Fruit fly (Drosophila melanogaster) whole organism, embryonic: ENCODE measurements around the gene EloB.
A peak's percentile ranks its signal among the peaks of the same experiment; 100 is the strongest.

Experiments used
- Awh ChIP-seq: fragments of 200-800 bp; sonication (Bioruptor generic); IDR thresholded peaks from 2 replicates; pipeline ENCODE4, ENCODE4 v1.3.6; 2022; ENCODE audit warnings: missing biosample characterization, missing genetic modification characterization
- BEAF-32 ChIP-seq: fragments of 200-800 bp; sonication (Bioruptor generic); optimal IDR thresholded peaks from 3 replicates; lab custom pipeline; 2017; ENCODE audit warnings: missing biosample characterization, missing genetic modification characterization, mild to moderate bottlenecking, moderate library complexity, missing genetic modification reagents
- CG10267 ChIP-seq: fragments of 200-800 bp; sonication (Bioruptor generic); optimal IDR thresholded peaks from 2 replicates; lab custom pipeline; 2018; ENCODE audit warnings: missing biosample characterization, mild to moderate bottlenecking, missing genetic modification characterization, moderate library complexity
- CG11456 ChIP-seq: fragments of 200-800 bp; sonication (Bioruptor generic); IDR thresholded peaks from 3 replicates; pipeline ENCODE4 v1.3.6; 2022; ENCODE audit warnings: missing biosample characterization, missing genetic modification characterization
- CG12219 ChIP-seq: fragments of 200-800 bp; sonication (Bioruptor generic); optimal IDR thresholded peaks from 3 replicates; lab custom pipeline; 2018; ENCODE audit warnings: missing biosample characterization, mild to moderate bottlenecking, missing genetic modification characterization
- CG12744 ChIP-seq: fragments of 200-800 bp; sonication (Bioruptor generic); optimal IDR thresholded peaks from 2 replicates; lab custom pipeline; 2016; ENCODE audit warnings: missing biosample characterization, missing genetic modification characterization
- CG13287 ChIP-seq: fragments of 200-800 bp; sonication (Bioruptor generic); IDR thresholded peaks from 2 replicates; pipeline ENCODE4 v1.3.6; 2022; ENCODE audit warnings: missing biosample characterization, missing genetic modification characterization; ENCODE audit not compliant: partially characterized antibody
- CG13894 ChIP-seq: fragments of 200-800 bp; sonication (Bioruptor generic); optimal IDR thresholded peaks from 3 replicates; lab custom pipeline; 2018; ENCODE audit warnings: missing biosample characterization, mild to moderate bottlenecking, missing genetic modification characterization, moderate library complexity
- CG15269 ChIP-seq: fragments of 200-800 bp; sonication (Bioruptor generic); optimal IDR thresholded peaks from 2 replicates; lab custom pipeline; 2018; ENCODE audit warnings: missing biosample characterization, mild to moderate bottlenecking, missing genetic modification characterization, moderate library complexity
- CG17361 ChIP-seq: fragments of 200-800 bp; sonication (Bioruptor generic); IDR thresholded peaks from 3 replicates; pipeline ENCODE4 v1.3.6; 2022; ENCODE audit warnings: missing biosample characterization, missing genetic modification characterization
- CG17912 ChIP-seq: fragments of 200-800 bp; sonication (Bioruptor generic); optimal IDR thresholded peaks from 2 replicates; lab custom pipeline; 2018; ENCODE audit warnings: missing biosample characterization, mild to moderate bottlenecking, missing genetic modification characterization
- CG1792 ChIP-seq: fragments of 200-800 bp; sonication (Bioruptor generic); optimal IDR thresholded peaks from 2 replicates; lab custom pipeline; 2016; ENCODE audit warnings: missing biosample characterization, missing genetic modification characterization
- CG18011 ChIP-seq: fragments of 200-800 bp; sonication (Bioruptor generic); optimal IDR thresholded peaks from 2 replicates; lab custom pipeline; 2017; ENCODE audit warnings: missing biosample characterization, missing genetic modification characterization, mild to moderate bottlenecking, moderate library complexity, missing genotype
- CG18262 ChIP-seq: fragments of 200-800 bp; optimal IDR thresholded peaks from 3 replicates; lab custom pipeline; 2019; ENCODE audit warnings: missing biosample characterization, mild to moderate bottlenecking, missing genetic modification characterization, moderate library complexity
- CG18764 ChIP-seq: fragments of 200-800 bp; sonication (Bioruptor generic); optimal IDR thresholded peaks from 3 replicates; lab custom pipeline; 2016; ENCODE audit warnings: missing biosample characterization, missing genetic modification characterization
- CG2202 ChIP-seq: fragments of 200-800 bp; sonication (Bioruptor generic); optimal IDR thresholded peaks from 2 replicates; lab custom pipeline; 2018; ENCODE audit warnings: missing biosample characterization, mild to moderate bottlenecking, missing genetic modification characterization
- CG2678 ChIP-seq: fragments of 200-800 bp; sonication (Bioruptor generic); optimal IDR thresholded peaks from 3 replicates; lab custom pipeline; 2019; ENCODE audit warnings: missing biosample characterization, mild to moderate bottlenecking, missing genetic modification characterization, moderate library complexity
- CG3847 ChIP-seq: fragments of 200-800 bp; sonication (Bioruptor generic); IDR thresholded peaks from 2 replicates; pipeline ENCODE4 v1.3.6; 2022; ENCODE audit warnings: missing biosample characterization, missing genetic modification characterization
- CG4360 ChIP-seq: fragments of 200-800 bp; sonication (Bioruptor generic); IDR thresholded peaks from 2 replicates; pipeline ENCODE4 v1.3.6; 2022; ENCODE audit warnings: missing biosample characterization, missing genetic modification characterization
- CG4424 ChIP-seq: fragments of 200-800 bp; sonication (Bioruptor generic); optimal IDR thresholded peaks from 3 replicates; lab custom pipeline; 2016; ENCODE audit warnings: missing biosample characterization, missing genetic modification characterization
- CG7928 ChIP-seq: fragments of 200-800 bp; sonication (Bioruptor generic); optimal IDR thresholded peaks from 2 replicates; lab custom pipeline; 2017; ENCODE audit warnings: missing biosample characterization, mild to moderate bottlenecking, missing genetic modification characterization
- CG7987 ChIP-seq: fragments of 200-800 bp; sonication (Bioruptor generic); optimal IDR thresholded peaks from 2 replicates; lab custom pipeline; 2018; ENCODE audit warnings: missing biosample characterization, mild to moderate bottlenecking, missing genetic modification characterization, moderate library complexity
- CG9727 ChIP-seq: fragments of 200-800 bp; sonication (Bioruptor generic); optimal IDR thresholded peaks from 3 replicates; lab custom pipeline; 2017; ENCODE audit warnings: missing biosample characterization, mild to moderate bottlenecking, missing genetic modification characterization
- CoRest ChIP-seq: fragments of 200-800 bp; sonication (Bioruptor generic); optimal IDR thresholded peaks from 3 replicates; lab custom pipeline; 2018; ENCODE audit warnings: missing biosample characterization, mild to moderate bottlenecking, missing genetic modification characterization, moderate library complexity
- CrebB ChIP-seq: fragments of 200-800 bp; sonication (Bioruptor generic); optimal IDR thresholded peaks from 3 replicates; lab custom pipeline; 2018; ENCODE audit warnings: missing biosample characterization, mild to moderate bottlenecking, missing genetic modification characterization
- Dad ChIP-seq: fragments of 200-800 bp; sonication (Bioruptor generic); optimal IDR thresholded peaks from 3 replicates; lab custom pipeline; 2016; ENCODE audit warnings: missing biosample characterization, missing genetic modification characterization
- HHEX ChIP-seq: fragments of 200-800 bp; sonication (Bioruptor generic); optimal IDR thresholded peaks from 3 replicates; lab custom pipeline; 2017; ENCODE audit warnings: missing biosample characterization, mild to moderate bottlenecking, missing genetic modification characterization, missing genetic modification reagents
- Hr39 ChIP-seq: fragments of >200 bp; optimal IDR thresholded peaks from 2 replicates; lab custom pipeline; 2017
- Hsf ChIP-seq: fragments of 200-800 bp; sonication (Bioruptor generic); optimal IDR thresholded peaks from 3 replicates; lab custom pipeline; 2016; ENCODE audit warnings: missing biosample characterization, missing genetic modification characterization
- Mes4 ChIP-seq: fragments of 200-800 bp; sonication (Bioruptor generic); optimal IDR thresholded peaks from 2 replicates; lab custom pipeline; 2016; ENCODE audit warnings: missing biosample characterization, missing genetic modification characterization
- NC2β ChIP-seq: fragments of 200-800 bp; sonication (Bioruptor generic); optimal IDR thresholded peaks from 2 replicates; lab custom pipeline; 2016; ENCODE audit warnings: missing biosample characterization, missing genetic modification characterization
- Oli ChIP-seq: fragments of 200-800 bp; sonication (Bioruptor generic); optimal IDR thresholded peaks from 2 replicates; lab custom pipeline; 2018; ENCODE audit warnings: missing biosample characterization, mild to moderate bottlenecking, missing genetic modification characterization, moderate library complexity
- ab ChIP-seq: fragments of 200-800 bp; sonication (Bioruptor generic); optimal IDR thresholded peaks from 2 replicates; lab custom pipeline; 2016; ENCODE audit warnings: missing biosample characterization, missing genetic modification characterization
- ac ChIP-seq: fragments of 200-800 bp; sonication (Bioruptor generic); optimal IDR thresholded peaks from 3 replicates; lab custom pipeline; 2017; ENCODE audit warnings: missing biosample characterization, mild to moderate bottlenecking, missing genetic modification characterization
- al ChIP-seq: fragments of 200-800 bp; sonication (Bioruptor generic); IDR thresholded peaks from 2 replicates; pipeline ENCODE4 v1.3.6; 2022; ENCODE audit warnings: missing biosample characterization, missing genetic modification characterization
- ara ChIP-seq: fragments of 200-800 bp; sonication (Bioruptor generic); IDR thresholded peaks from 2 replicates; pipeline ENCODE4 v1.3.6; 2022; ENCODE audit warnings: missing biosample characterization, missing genetic modification characterization
- btn ChIP-seq: fragments of 200-800 bp; sonication (Bioruptor generic); optimal IDR thresholded peaks from 2 replicates; lab custom pipeline; 2016; ENCODE audit warnings: missing biosample characterization, missing genetic modification characterization
- chif ChIP-seq, 2 experiments: fragments of 200-800 bp; sonication (Bioruptor generic); optimal IDR thresholded peaks; 3 replicates each; lab custom pipeline; 2016; ENCODE audit warnings: missing biosample characterization in 2 of 2, missing genetic modification characterization in 2 of 2
- dmrt11E ChIP-seq: fragments of 200-800 bp; sonication (Bioruptor generic); optimal IDR thresholded peaks from 3 replicates; lab custom pipeline; 2018; ENCODE audit warnings: missing biosample characterization, mild to moderate bottlenecking, missing genetic modification characterization, moderate library complexity
- hbn ChIP-seq: fragments of 200-800 bp; sonication (Bioruptor generic); IDR thresholded peaks from 2 replicates; pipeline ENCODE4 v1.3.6; 2022; ENCODE audit warnings: missing biosample characterization, missing genetic modification characterization; ENCODE audit not compliant: partially characterized antibody
- her ChIP-seq: fragments of 200-800 bp; sonication (Bioruptor generic); optimal IDR thresholded peaks from 2 replicates; lab custom pipeline; 2016; ENCODE audit warnings: missing biosample characterization, missing genetic modification characterization
- klu ChIP-seq: fragments of 200-800 bp; sonication (Bioruptor generic); IDR thresholded peaks from 2 replicates; pipeline ENCODE4 v1.3.6; 2022; ENCODE audit warnings: missing biosample characterization, missing genetic modification characterization
- kni ChIP-seq: fragments of 200-800 bp; sonication (Bioruptor generic); optimal IDR thresholded peaks from 3 replicates; lab custom pipeline; 2017; ENCODE audit warnings: mild to moderate bottlenecking, missing biosample characterization, missing genetic modification reagents, missing genetic modification characterization
- lola ChIP-seq, 3 experiments: fragments of >200 bp in 2 of 3; fragments of 200-800 bp in 1 of 3; sonication (Bioruptor generic) in 1 of 3; optimal IDR thresholded peaks; 2 replicates each; lab custom pipeline; 2017 to 2019; ENCODE audit warnings: missing biosample characterization in 3 of 3, missing genetic modification characterization in 3 of 3, mild to moderate bottlenecking in 1 of 3, moderate library complexity in 1 of 3
- pnt ChIP-seq: fragments of 200-800 bp; sonication (Bioruptor generic); optimal IDR thresholded peaks from 3 replicates; lab custom pipeline; 2016; ENCODE audit warnings: missing biosample characterization, missing genetic modification characterization
- pzg ChIP-seq: fragments of 200-800 bp; sonication (Bioruptor generic); optimal IDR thresholded peaks from 3 replicates; lab custom pipeline; 2018; ENCODE audit warnings: missing biosample characterization, mild to moderate bottlenecking, missing genetic modification characterization, moderate library complexity
- seq ChIP-seq: fragments of 200-800 bp; sonication (Bioruptor generic); IDR thresholded peaks from 2 replicates; pipeline ENCODE4 v1.3.6; 2022; ENCODE audit warnings: missing biosample characterization, missing genetic modification characterization
- sim ChIP-seq: fragments of 200-800 bp; sonication (Bioruptor generic); IDR thresholded peaks from 2 replicates; pipeline ENCODE4 v1.3.6; 2022; ENCODE audit warnings: missing biosample characterization, missing genetic modification characterization
- ttk ChIP-seq: fragments of 200-800 bp; sonication (Bioruptor generic); IDR thresholded peaks from 2 replicates; pipeline ENCODE4 v2.1.2; 2022; ENCODE audit warnings: missing biosample characterization, missing genetic modification characterization
- wdn ChIP-seq: fragments of 200-800 bp; sonication (Bioruptor generic); IDR thresholded peaks from 2 replicates; pipeline ENCODE4 v1.3.6; 2022; ENCODE audit warnings: missing biosample characterization, missing genetic modification characterization
- wek ChIP-seq: fragments of 200-800 bp; sonication (Bioruptor generic); optimal IDR thresholded peaks from 3 replicates; lab custom pipeline; 2018; ENCODE audit warnings: missing biosample characterization, mild to moderate bottlenecking, missing genetic modification characterization, moderate library complexity
- yki ChIP-seq: fragments of >200 bp; optimal IDR thresholded peaks from 3 replicates; lab custom pipeline; 2018

Gene EloB

DNA sequence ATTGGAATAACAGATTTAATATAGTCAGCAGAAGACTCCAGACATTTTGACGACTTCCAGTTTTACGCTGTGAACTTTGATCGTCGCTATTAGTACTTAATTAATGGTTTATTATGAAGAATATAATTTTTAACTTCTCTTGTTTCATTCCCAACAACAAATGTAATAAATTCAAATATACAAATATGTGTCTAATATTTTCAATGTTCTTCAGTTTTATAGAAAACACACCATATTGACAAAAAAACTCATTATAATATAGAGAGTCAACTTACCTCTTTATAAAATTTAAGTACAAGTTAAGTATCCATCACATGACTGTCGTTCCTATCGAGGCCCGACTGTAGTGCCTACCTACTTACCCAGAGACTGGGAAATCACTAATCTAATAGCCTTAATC, 6.3 kb downstream of the EloB start (continued):
- TF ChIP-seq CG18262 (tag; lab: Kevin White, UChicago) (peak; percentile 30), CG11456 (GFP tag; lab: Robert Waterston, UW) (no peak), CG7987 (no peak), CG10267 (peak; percentile 9), CG15269 (tag; lab: Kevin White, UChicago) (peak; percentile 20), HHEX (GFP tag; lab: Kevin White, UChicago) (no peak), lola (GFP tag; optimal IDR thresholded peaks at IDR 0.05; lab: Kevin White, UChicago) (peak in 1 of 3 experiments; percentile 36), ara (GFP tag; lab: Robert Waterston, UW) (no peak), CG2202 (no peak), Awh (GFP tag; lab: Robert Waterston, UW) (no peak), CG4424 (GFP tag; lab: Kevin White, UChicago) (no peak), CG1792 (GFP tag; lab: Kevin White, UChicago) (no peak), Oli (tag; lab: Kevin White, UChicago) (peak; percentile 18), chif (GFP tag; optimal IDR thresholded peaks at IDR 0.05; lab: Kevin White, UChicago) (peak in 1 of 2 experiments; percentile 10), CG12744 (GFP tag; lab: Kevin White, UChicago) (no peak), CG13894 (tag; lab: Kevin White, UChicago) (no peak), ac (no peak), wdn (GFP tag; lab: Robert Waterston, UW) (no peak), kni (GFP tag; lab: Kevin White, UChicago) (no peak), Mes4 (no peak), CG13287 (no peak), CG2678 (tag; lab: Kevin White, UChicago) (peak; percentile 17), ab (GFP tag; lab: Kevin White, UChicago) (no peak), btn (GFP tag; lab: Kevin White, UChicago) (no peak), CrebB (tag; lab: Kevin White, UChicago) (no peak), pzg (GFP tag; lab: Kevin White, UChicago) (no peak), hbn (GFP tag; lab: Robert Waterston, UW) (no peak), klu (no peak), pnt (GFP tag; lab: Kevin White, UChicago) (no peak), Dad (GFP tag; lab: Kevin White, UChicago) (no peak), CG18011 (GFP tag; lab: Kevin White, UChicago) (no peak), al (GFP tag; lab: Robert Waterston, UW) (no peak), Hsf (no peak), yki (lab: Kevin White, UChicago) (no peak), seq (GFP tag; lab: Robert Waterston, UW) (no peak), CG9727 (no peak), her (no peak), NC2β (GFP tag; lab: Kevin White, UChicago) (no peak), CG17361 (GFP tag; lab: Robert Waterston, UW) (peak; percentile 55; the same call in 1 of the 3 replicates), CoRest (tag; lab: Kevin White, UChicago) (peak; percentile 59), dmrt11E (tag; lab: Kevin White, UChicago) (no peak), CG4360 (GFP tag; lab: Robert Waterston, UW) (no peak), CG7928 (GFP tag; lab: Kevin White, UChicago) (no peak), CG18764 (GFP tag; lab: Kevin White, UChicago) (no peak), ttk (no peak), CG17912 (GFP tag; lab: Kevin White, UChicago) (no peak), Hr39 (lab: Kevin White, UChicago) (no peak), CG12219 (GFP tag; lab: Kevin White, UChicago) (no peak), CG3847 (GFP tag; lab: Robert Waterston, UW) (no peak), sim (no peak), wek (GFP tag; lab: Kevin White, UChicago) (no peak), BEAF-32 (no peak)
